Worm (Caenorhabditis elegans): Measurements from ENCODE around the gene cnc-3.

DNA sequence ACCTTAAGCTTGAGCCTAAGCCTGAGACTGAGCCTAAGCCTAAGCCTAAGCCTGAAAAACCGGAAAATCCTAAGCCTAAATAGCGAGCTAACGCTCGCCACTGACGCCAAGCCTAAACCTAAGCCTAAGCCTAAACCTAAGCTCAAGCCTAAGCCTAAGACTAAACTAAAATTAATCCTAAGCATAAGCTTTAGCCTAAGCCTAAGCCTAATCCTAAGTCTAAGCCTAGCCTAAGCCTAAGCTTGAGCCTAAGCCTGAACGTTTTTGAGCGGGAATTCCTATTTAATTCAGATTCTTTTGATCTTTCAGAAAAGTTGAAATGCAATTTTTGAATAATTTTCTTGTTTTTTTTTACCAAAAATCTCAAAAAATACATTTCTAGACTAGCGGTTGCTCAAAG is 31.6 kb upstream of the cnc-3 start:
- TF ChIP-seq nhr-28 (tag; optimal IDR thresholded peaks at IDR 0.05) (no peak), unc-62 (GFP tag; optimal IDR thresholded peaks at IDR 0.05) (no peak), unc-39 (tag; optimal IDR thresholded peaks at IDR 0.05) (no peak), nhr-76 (tag; optimal IDR thresholded peaks at IDR 0.05) (no peak), mep-1 (tag; optimal IDR thresholded peaks at IDR 0.05) (no peak), snpc-4 (tag; optimal IDR thresholded peaks at IDR 0.05) (no peak), hlh-1 (tag; optimal IDR thresholded peaks at IDR 0.05) (no peak), pha-4 (tag; optimal IDR thresholded peaks at IDR 0.05) (no peak), elt-1 (tag; optimal IDR thresholded peaks at IDR 0.05; ENCODE audit: borderline replicate concordance, insufficient read depth) (no peak), zip-8 (tag; optimal IDR thresholded peaks at IDR 0.05) (no peak)
